Worm (Caenorhabditis elegans): ENCODE results near the gene R11D1.10.

R11D1.10 gene

DNA sequence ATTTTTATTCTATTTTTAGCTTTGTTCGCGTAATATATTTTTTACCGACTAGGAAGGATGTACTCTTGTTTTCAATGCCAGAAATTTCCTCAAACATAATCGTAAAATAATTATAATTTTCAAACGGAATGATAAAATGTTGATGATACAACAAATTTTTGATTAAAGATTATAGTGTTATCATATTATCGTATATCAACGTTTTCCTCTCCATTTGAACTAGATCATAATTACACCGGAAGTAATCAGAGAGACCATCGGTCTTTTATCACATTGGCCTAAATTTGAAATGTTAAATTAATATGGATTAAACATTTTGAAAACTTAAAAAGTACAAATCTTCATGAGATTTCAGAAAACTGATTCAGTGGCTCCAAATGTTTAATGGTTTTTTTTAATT lies 3.4 kb downstream of the R11D1.10 start:
- TF ChIP-seq nhr-129 (tag; optimal IDR thresholded peaks at IDR 0.05), result no peak
- peak; percentile 18 for TF ChIP-seq crh-2 (tag; optimal IDR thresholded peaks at IDR 0.05)
- TF ChIP-seq ceh-82 (tag; optimal IDR thresholded peaks at IDR 0.05), result no peak
- TF ChIP-seq fos-1 (tag; optimal IDR thresholded peaks at IDR 0.05), result peak; percentile 62
- no peak for TF ChIP-seq mdl-1 (tag; optimal IDR thresholded peaks at IDR 0.05)
- TF ChIP-seq sma-9 (GFP tag; optimal IDR thresholded peaks at IDR 0.05), result peak; percentile 46
- TF ChIP-seq sma-9 (tag; optimal IDR thresholded peaks at IDR 0.05), result no peak

DNA sequence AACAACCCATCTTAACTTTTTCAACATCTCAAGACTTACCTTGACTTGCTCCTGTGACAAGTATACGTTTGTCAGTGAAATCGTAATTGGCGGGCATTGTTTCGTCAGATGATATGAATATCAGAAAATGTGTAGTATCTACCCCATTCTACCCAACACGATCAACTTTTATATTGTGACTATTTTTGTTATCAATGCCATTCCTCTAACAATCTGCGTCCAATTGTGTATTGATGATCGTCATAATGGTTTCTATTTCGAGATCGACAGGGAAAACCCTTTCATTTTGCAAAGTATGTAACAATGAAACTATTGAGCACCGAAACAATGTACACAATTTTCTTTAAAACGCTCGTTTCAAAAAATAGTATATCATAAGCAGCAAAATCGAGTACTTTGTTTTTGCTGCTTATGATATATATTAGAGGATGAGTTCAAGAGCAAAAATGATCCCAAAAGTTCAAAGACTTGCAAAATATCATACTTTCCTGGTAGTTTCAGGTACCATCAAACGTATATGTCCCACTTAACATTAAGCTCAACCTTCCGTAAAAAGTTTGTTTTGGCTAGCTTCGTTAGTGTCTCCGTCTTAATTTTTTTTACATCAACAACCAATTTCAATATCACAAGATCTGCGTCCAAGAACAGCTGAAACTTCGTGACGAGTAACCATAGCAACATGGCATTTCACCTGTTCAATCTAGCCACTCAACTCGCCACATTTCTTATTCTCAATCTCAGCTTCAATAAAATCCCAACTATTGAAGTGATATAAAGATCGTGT lies 4.3 kb downstream of the R11D1.10 start, which contains the start of the genes dhs-21 and xbx-9:
dhs-21 (minus strand) TSS at position 181 of the 784 bp plus-strand sequence.
xbx-9 (plus strand) TSS at position 734 of the 784 bp plus-strand sequence.
- TF ChIP-seq sma-9 (GFP tag; optimal IDR thresholded peaks at IDR 0.05), result peak; percentile 50
- TF ChIP-seq sma-9 (tag; optimal IDR thresholded peaks at IDR 0.05), result no peak
- peak; percentile 59 for TF ChIP-seq fos-1 (tag; optimal IDR thresholded peaks at IDR 0.05)
- TF ChIP-seq nhr-6 (tag; optimal IDR thresholded peaks at IDR 0.05), result no peak
- TF ChIP-seq nhr-129 (tag; optimal IDR thresholded peaks at IDR 0.05), result peak; percentile 87
- TF ChIP-seq zag-1 (tag; optimal IDR thresholded peaks at IDR 0.05), result no peak
- TF ChIP-seq lin-11 (tag; optimal IDR thresholded peaks at IDR 0.05), result no peak
- no peak for TF ChIP-seq gmeb-1 (tag; optimal IDR thresholded peaks at IDR 0.05)
- peak; percentile 11 for TF ChIP-seq sma-3 (GFP tag; optimal IDR thresholded peaks at IDR 0.05)
- TF ChIP-seq blmp-1 (tag; optimal IDR thresholded peaks at IDR 0.05; ENCODE audit: insufficient read depth), result no peak

DNA sequence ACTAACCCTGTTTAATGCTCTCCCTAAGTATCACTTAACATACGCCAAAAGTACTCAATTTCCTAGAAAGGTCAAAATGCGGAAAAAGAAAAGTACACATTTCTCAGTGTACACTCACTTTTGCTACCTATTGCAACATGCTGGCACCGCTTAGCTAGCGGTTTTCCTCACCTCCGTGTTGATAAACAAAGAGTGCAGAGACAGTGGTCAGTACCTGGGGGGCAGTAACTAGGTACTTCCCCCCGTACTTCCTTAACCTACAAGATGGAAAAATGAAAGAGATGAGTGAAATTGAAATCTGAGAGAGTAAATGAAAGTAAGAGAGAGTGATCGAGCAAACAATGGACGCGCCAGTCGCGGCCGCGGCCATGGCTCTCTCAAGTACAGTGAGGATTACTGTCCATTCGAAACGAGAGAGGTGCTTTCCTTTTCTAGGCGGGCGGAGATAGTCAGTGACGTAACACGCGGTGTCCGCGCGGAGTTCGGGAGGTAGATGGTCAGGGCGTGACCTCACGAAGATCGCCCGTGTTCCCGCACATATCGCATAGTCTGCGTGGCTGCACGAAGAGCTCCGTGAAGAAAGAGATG lies 6.9 kb downstream of the R11D1.10 start, which contains the start of gene cky-1:
cky-1 (plus strand) TSS at position 538 of the 588 bp plus-strand sequence.
- no peak for TF ChIP-seq nhr-77 (tag; optimal IDR thresholded peaks at IDR 0.05)
- peak; percentile 71 for TF ChIP-seq peb-1 (tag; optimal IDR thresholded peaks at IDR 0.05)
- no peak for TF ChIP-seq mab-5 (tag; optimal IDR thresholded peaks at IDR 0.05)

DNA sequence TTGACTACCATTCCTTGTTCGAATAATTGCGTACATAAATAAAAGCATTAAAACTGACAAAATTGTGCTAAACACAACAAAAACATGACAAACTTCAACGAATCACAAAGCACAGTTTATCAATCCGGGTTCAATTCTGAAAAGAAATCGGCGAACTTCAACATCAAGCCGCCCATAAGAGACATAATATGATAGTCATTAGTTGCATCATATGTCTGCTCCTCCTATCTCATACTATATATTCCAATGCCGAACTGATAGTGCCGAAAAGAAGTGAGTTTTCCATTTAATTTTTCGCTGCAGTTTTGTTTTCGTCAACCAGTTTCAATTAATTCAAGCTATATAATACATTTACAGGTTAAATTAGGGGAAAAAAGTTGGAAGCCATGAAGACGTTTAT lies 12.4 kb downstream of the R11D1.10 start, which contains the start of gene hrg-7:
hrg-7 (plus strand) TSS at position 358 of the 400 bp plus-strand sequence.
- no peak for TF ChIP-seq nhr-6 (tag; optimal IDR thresholded peaks at IDR 0.05)
- TF ChIP-seq mbf-1 (tag; optimal IDR thresholded peaks at IDR 0.05), result no peak
- peak; percentile 70 for TF ChIP-seq crh-2 (tag; optimal IDR thresholded peaks at IDR 0.05)
- no peak for TF ChIP-seq ZK546.5 (tag; optimal IDR thresholded peaks at IDR 0.05)
- no peak for TF ChIP-seq alr-1 (tag; optimal IDR thresholded peaks at IDR 0.05)
- TF ChIP-seq nhr-10 (tag; optimal IDR thresholded peaks at IDR 0.05), result no peak
- TF ChIP-seq mdl-1 (tag; optimal IDR thresholded peaks at IDR 0.05), result no peak
- no peak for TF ChIP-seq nhr-21 (tag; optimal IDR thresholded peaks at IDR 0.05)
- TF ChIP-seq R02D3.7 (tag; optimal IDR thresholded peaks at IDR 0.05), result no peak
- no peak for TF ChIP-seq skn-1 (tag; optimal IDR thresholded peaks at IDR 0.05)
- peak; percentile 96 for TF ChIP-seq nhr-129 (tag; optimal IDR thresholded peaks at IDR 0.05)
- TF ChIP-seq nhr-23 (tag; optimal IDR thresholded peaks at IDR 0.05), result no peak
- peak; percentile 8 for TF ChIP-seq gmeb-1 (tag; optimal IDR thresholded peaks at IDR 0.05)
- no peak for TF ChIP-seq nhr-25 (tag; optimal IDR thresholded peaks at IDR 0.05)
- no peak for TF ChIP-seq sma-3 (GFP tag; optimal IDR thresholded peaks at IDR 0.05)
- TF ChIP-seq ztf-1 (GFP tag; conservative IDR thresholded peaks at IDR 0.05), result no peak
- no peak for TF ChIP-seq ceh-82 (tag; optimal IDR thresholded peaks at IDR 0.05)
- TF ChIP-seq fos-1 (tag; optimal IDR thresholded peaks at IDR 0.05), result peak; percentile 82
- no peak for TF ChIP-seq lin-11 (tag; optimal IDR thresholded peaks at IDR 0.05)
- TF ChIP-seq nhr-12 (tag; optimal IDR thresholded peaks at IDR 0.05), result no peak
- no peak for TF ChIP-seq F13H6.1 (tag; optimal IDR thresholded peaks at IDR 0.05)
- TF ChIP-seq snpc-4 (tag; optimal IDR thresholded peaks at IDR 0.05), result no peak
- no peak for TF ChIP-seq sem-4 (tag; optimal IDR thresholded peaks at IDR 0.05)
- no peak for TF ChIP-seq unc-55 (GFP tag; optimal IDR thresholded peaks at IDR 0.05)
- TF ChIP-seq egl-27 (tag; optimal IDR thresholded peaks at IDR 0.05), result no peak
- TF ChIP-seq nhr-237 (tag; optimal IDR thresholded peaks at IDR 0.05), result no peak
- no peak for TF ChIP-seq ama-1 (optimal IDR thresholded peaks at IDR 0.05)
- TF ChIP-seq dmd-4 (tag; optimal IDR thresholded peaks at IDR 0.05), result no peak
- TF ChIP-seq peb-1 (tag; optimal IDR thresholded peaks at IDR 0.05), result no peak
- peak; percentile 54 for TF ChIP-seq sma-9 (GFP tag; optimal IDR thresholded peaks at IDR 0.05)
- no peak for TF ChIP-seq sma-9 (tag; optimal IDR thresholded peaks at IDR 0.05)
